Fruit fly (Drosophila melanogaster): ENCODE results near the gene CecA2.
A peak's percentile ranks its signal among the peaks of the same experiment; 100 is the strongest.

Gene CecA2

dm6 chr3R:30198793-30199192 lies 13.2 kb upstream of the CecA2 start (continued):
- peak; percentile 11 for TF ChIP-seq kni (GFP tag; optimal IDR thresholded peaks at IDR 0.05)
- no peak for TF ChIP-seq sna (GFP tag; IDR thresholded peaks at IDR 0.05; ENCODE audit: partially characterized antibody)
- TF ChIP-seq ro (GFP tag; IDR thresholded peaks at IDR 0.05): no peak
- TF ChIP-seq CG2712 (tag; optimal IDR thresholded peaks at IDR 0.05): no peak
- no peak for TF ChIP-seq HmgD (GFP tag; optimal IDR thresholded peaks at IDR 0.05)
- no peak for TF ChIP-seq ttk (GFP tag; IDR thresholded peaks at IDR 0.05)
- TF ChIP-seq unpg (GFP tag; optimal IDR thresholded peaks at IDR 0.05): no peak
- TF ChIP-seq exex (tag; optimal IDR thresholded peaks at IDR 0.05): no peak
- no peak for TF ChIP-seq Hsf (GFP tag; optimal IDR thresholded peaks at IDR 0.05)
- TF ChIP-seq ERR (GFP tag; optimal IDR thresholded peaks at IDR 0.05): no peak
- no peak for TF ChIP-seq esg (GFP tag; conservative IDR thresholded peaks at IDR 0.05)
- TF ChIP-seq CG9215 (GFP tag; IDR thresholded peaks at IDR 0.05): no peak
- no peak for TF ChIP-seq gce (GFP tag; IDR thresholded peaks at IDR 0.05)
- peak; percentile 36; the same call in 1 of the 2 replicates for TF ChIP-seq rib (GFP tag; IDR thresholded peaks at IDR 0.05)
- no peak for TF ChIP-seq CG7839 (tag; optimal IDR thresholded peaks at IDR 0.05)
- no peak for TF ChIP-seq CG10462 (GFP tag; optimal IDR thresholded peaks at IDR 0.05)
- TF ChIP-seq Ptx1 (GFP tag; IDR thresholded peaks at IDR 0.05): no peak
- TF ChIP-seq CG12769 (tag; optimal IDR thresholded peaks at IDR 0.05): peak; percentile 50
- TF ChIP-seq NC2α (GFP tag; optimal IDR thresholded peaks at IDR 0.05): no peak
- no peak for TF ChIP-seq CG2199 (GFP tag; IDR thresholded peaks at IDR 0.05)
- peak; percentile 79 for TF ChIP-seq CG10543 (GFP tag; optimal IDR thresholded peaks at IDR 0.05)
- no peak for TF ChIP-seq tna (GFP tag; IDR thresholded peaks at IDR 0.05; ENCODE audit: partially characterized antibody)
- no peak for TF ChIP-seq HLH4C (GFP tag; IDR thresholded peaks at IDR 0.05; ENCODE audit: partially characterized antibody)
- TF ChIP-seq onecut (GFP tag; IDR thresholded peaks at IDR 0.05): no peak
- TF ChIP-seq ac (GFP tag; optimal IDR thresholded peaks at IDR 0.05): no peak
- no peak for TF ChIP-seq CG17328 (GFP tag; IDR thresholded peaks at IDR 0.05)
- peak; percentile 33; the same call in 1 of the 2 replicates for TF ChIP-seq CG14014 (GFP tag; IDR thresholded peaks at IDR 0.05)
- no peak for TF ChIP-seq row (GFP tag; IDR thresholded peaks at IDR 0.05)
- no peak for TF ChIP-seq CG3726 (GFP tag; IDR thresholded peaks at IDR 0.05)
- no peak for TF ChIP-seq Ets97D (GFP tag; optimal IDR thresholded peaks at IDR 0.05)
- peak; percentile 38 for TF ChIP-seq Fer3 (tag; optimal IDR thresholded peaks at IDR 0.05)
- no peak for TF ChIP-seq p53 (GFP tag; optimal IDR thresholded peaks at IDR 0.05)
- TF ChIP-seq CG13624 (GFP tag; optimal IDR thresholded peaks at IDR 0.05): no peak
- peak; percentile 28 for TF ChIP-seq CG15601 (tag; optimal IDR thresholded peaks at IDR 0.05)
- TF ChIP-seq CG8388 (GFP tag; optimal IDR thresholded peaks at IDR 0.05): no peak
- no peak for TF ChIP-seq sens (GFP tag)
- no peak for TF ChIP-seq Sry-β (GFP tag; optimal IDR thresholded peaks at IDR 0.05)
- TF ChIP-seq stc (GFP tag; IDR thresholded peaks at IDR 0.05): no peak
- no peak for TF ChIP-seq ssp (GFP tag; IDR thresholded peaks at IDR 0.05)
- no peak for TF ChIP-seq ab (GFP tag; optimal IDR thresholded peaks at IDR 0.05)
- TF ChIP-seq Deaf1 (tag; optimal IDR thresholded peaks at IDR 0.05): no peak
- no peak for TF ChIP-seq NK7.1 (GFP tag; optimal IDR thresholded peaks at IDR 0.05)
- no peak for TF ChIP-seq CG9797 (GFP tag; optimal IDR thresholded peaks at IDR 0.05)
- no peak for TF ChIP-seq CG10654 (GFP tag; optimal IDR thresholded peaks at IDR 0.05)
- TF ChIP-seq odd (GFP tag; optimal IDR thresholded peaks at IDR 0.05): peak; percentile 16
- TF ChIP-seq fd3F (GFP tag; optimal IDR thresholded peaks at IDR 0.05): peak; percentile 23
- peak; percentile 19 for TF ChIP-seq CG12659 (GFP tag; optimal IDR thresholded peaks at IDR 0.05)
- no peak for TF ChIP-seq disco-r (GFP tag; optimal IDR thresholded peaks at IDR 0.05)
- peak; percentile 22 for TF ChIP-seq Hand (GFP tag; optimal IDR thresholded peaks at IDR 0.05)
- TF ChIP-seq Max (GFP tag; optimal IDR thresholded peaks at IDR 0.05): no peak
- no peak for TF ChIP-seq ase (GFP tag; IDR thresholded peaks at IDR 0.05)
- peak; percentile 5 for TF ChIP-seq CG10147 (GFP tag; optimal IDR thresholded peaks at IDR 0.05)

All from whole organism, embryonic.